Worm (Caenorhabditis elegans): ENCODE results near the gene C07B5.3.

DNA sequence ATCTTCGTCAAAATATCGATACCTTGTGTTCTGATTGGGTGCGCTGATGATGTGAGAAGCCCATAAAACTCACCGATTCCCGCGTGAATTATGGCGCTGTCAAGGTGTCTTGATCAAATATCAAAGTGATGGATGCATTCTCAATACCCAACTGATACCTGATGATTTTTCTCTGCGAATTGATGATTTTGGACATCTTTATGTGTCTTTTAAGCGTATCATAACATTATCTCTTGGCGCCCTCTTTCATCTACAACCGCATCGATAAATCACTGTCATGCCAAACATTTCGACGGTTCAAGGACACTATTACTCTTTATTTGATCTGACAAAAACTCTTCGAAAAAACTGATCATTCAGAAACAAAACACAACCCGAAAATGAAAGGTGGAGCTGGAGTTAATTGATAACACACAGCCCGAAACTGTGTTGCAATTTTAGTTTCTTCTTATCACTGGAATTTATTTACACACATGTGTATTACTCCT, 24.3 kb upstream of the C07B5.3 start:
- TF ChIP-seq ets-7 (tag; optimal IDR thresholded peaks at IDR 0.05), result no peak
- TF ChIP-seq ceh-36 (tag; optimal IDR thresholded peaks at IDR 0.05), result no peak
- TF ChIP-seq scrt-1 (GFP tag; IDR thresholded peaks at IDR 0.05), result no peak
- TF ChIP-seq flt-1 (GFP tag; IDR thresholded peaks at IDR 0.05), result no peak
- no peak for TF ChIP-seq ama-1 (optimal IDR thresholded peaks at IDR 0.05)
- TF ChIP-seq hmg-4 (GFP tag; optimal IDR thresholded peaks at IDR 0.05), result no peak
- TF ChIP-seq hmbx-1 (tag; optimal IDR thresholded peaks at IDR 0.05), result no peak
- no peak for TF ChIP-seq pes-1 (GFP tag; IDR thresholded peaks at IDR 0.05)
- TF ChIP-seq F13C5.2 (tag; optimal IDR thresholded peaks at IDR 0.05), result no peak
- no peak for TF ChIP-seq ceh-13 (GFP tag; optimal IDR thresholded peaks at IDR 0.05)
- TF ChIP-seq sea-1 (GFP tag; conservative IDR thresholded peaks at IDR 0.05), result no peak

Measured in whole organism, early embryonic.